Fruit fly (Drosophila melanogaster): ENCODE data around the gene PRL-1.
A peak's percentile ranks its signal among the peaks of the same experiment; 100 is the strongest.

- TF ChIP-seq vri (GFP tag; optimal IDR thresholded peaks at IDR 0.05): no peak
- TF ChIP-seq Ets21C (GFP tag; optimal IDR thresholded peaks at IDR 0.05): no peak
- TF ChIP-seq Blimp-1 (GFP tag; optimal IDR thresholded peaks at IDR 0.05): no peak
- TF ChIP-seq dac (GFP tag; optimal IDR thresholded peaks at IDR 0.05): no peak
- TF ChIP-seq Sox14 (GFP tag; optimal IDR thresholded peaks at IDR 0.05): peak; percentile 35
- no peak for TF ChIP-seq CG11762 (GFP tag; optimal IDR thresholded peaks at IDR 0.05; ENCODE audit: insufficient read depth)
- TF ChIP-seq CG3032 (tag; optimal IDR thresholded peaks at IDR 0.05): no peak
- TF ChIP-seq CG11902 (GFP tag; optimal IDR thresholded peaks at IDR 0.05): no peak
- no peak for TF ChIP-seq CG6854 (GFP tag; optimal IDR thresholded peaks at IDR 0.05)
- no peak for TF ChIP-seq esn (GFP tag; optimal IDR thresholded peaks at IDR 0.05)
- TF ChIP-seq Hr4 (GFP tag; optimal IDR thresholded peaks at IDR 0.05): peak; percentile 71
- TF ChIP-seq CG32006 (GFP tag; optimal IDR thresholded peaks at IDR 0.05): no peak
- TF ChIP-seq salr (GFP tag; optimal IDR thresholded peaks at IDR 0.05): peak in 1 of 2 experiments; percentile 51
- TF ChIP-seq Lpt (GFP tag; optimal IDR thresholded peaks at IDR 0.05): no peak
Observed at dm6 chr2L:16261576-16262217, 4.3 kb upstream of the PRL-1 start, which contains the start of the genes twe and CG4935.
